Worm (Caenorhabditis elegans) whole organism, young adult: ENCODE results near the gene kin-5.

Source experiments
- B0336.3 ChIP-seq: fragments of 200-800 bp; sonication (Bioruptor generic); IDR thresholded peaks from 2 replicates; pipeline ENCODE4 v1.3.6; 2022; ENCODE audit warnings: missing genetic modification characterization, missing compliant biosample characterization
- C06A6.2 ChIP-seq: fragments of 200-800 bp; sonication (Bioruptor generic); conservative IDR thresholded peaks from 2 replicates; pipeline ENCODE4 v1.3.6; 2022; ENCODE audit warnings: missing genetic modification characterization, missing compliant biosample characterization
- D2030.7 ChIP-seq: fragments of 200-800 bp; sonication (Bioruptor generic); IDR thresholded peaks from 2 replicates; pipeline ENCODE4 v1.3.6; 2022; ENCODE audit warnings: missing genetic modification reagents, missing genetic modification characterization, missing compliant biosample characterization
- F33H1.4 ChIP-seq: fragments of 200-800 bp; sonication (Bioruptor generic); IDR thresholded peaks from 2 replicates; pipeline ENCODE4 v1.3.6; 2022; ENCODE audit warnings: missing genetic modification reagents, missing genetic modification characterization, missing compliant biosample characterization
- F37B4.10 ChIP-seq: fragments of 200-800 bp; sonication (Bioruptor generic); IDR thresholded peaks from 2 replicates; pipeline ENCODE4 v1.3.6; 2022; ENCODE audit warnings: missing genetic modification characterization, missing compliant biosample characterization
- F55B11.4 ChIP-seq: sonication (generic microtip); optimal IDR thresholded peaks from 2 replicates; lab custom pipeline; 2016; ENCODE audit warnings: missing compliant biosample characterization, missing genetic modification characterization, borderline replicate concordance; ENCODE audit not compliant: insufficient read depth
- F57C9.4 ChIP-seq: sonication (generic microtip); optimal IDR thresholded peaks from 2 replicates; lab custom pipeline; 2017; ENCODE audit warnings: mild to moderate bottlenecking, missing genetic modification characterization, missing compliant biosample characterization
- K12H6.12 ChIP-seq: fragments of 200-800 bp; sonication (Bioruptor generic); optimal IDR thresholded peaks from 2 replicates; lab custom pipeline; 2018; ENCODE audit warnings: mild to moderate bottlenecking, missing genetic modification characterization, missing compliant biosample characterization
- Y53F4B.3 ChIP-seq: fragments of 200-800 bp; sonication (Bioruptor generic); IDR thresholded peaks from 2 replicates; pipeline ENCODE4 v1.3.6; 2022; ENCODE audit warnings: missing genetic modification reagents, missing genetic modification characterization, missing compliant biosample characterization
- Y53G8AR.9 ChIP-seq: fragments of 200-800 bp; sonication (Bioruptor generic); conservative IDR thresholded peaks from 2 replicates; pipeline ENCODE4 v1.3.6; 2022; ENCODE audit warnings: missing genetic modification reagents, missing genetic modification characterization, missing compliant biosample characterization
- akir-1 ChIP-seq: fragments of 200-800 bp; sonication (Bioruptor generic); optimal IDR thresholded peaks from 2 replicates; lab custom pipeline; 2018; ENCODE audit warnings: mild to moderate bottlenecking, missing genetic modification characterization, moderate library complexity, missing compliant biosample characterization
- attf-3 ChIP-seq: fragments of 200-800 bp; sonication (Bioruptor generic); conservative IDR thresholded peaks from 2 replicates; pipeline ENCODE4 v1.3.6; 2022; ENCODE audit warnings: missing genetic modification reagents, missing genetic modification characterization, missing compliant biosample characterization
- attf-5 ChIP-seq: fragments of 200-800 bp; sonication (Bioruptor generic); optimal IDR thresholded peaks from 2 replicates; lab custom pipeline; 2018; ENCODE audit warnings: mild to moderate bottlenecking, missing genetic modification characterization, missing compliant biosample characterization
- bed-2 ChIP-seq: fragments of 200-800 bp; sonication (Bioruptor generic); IDR thresholded peaks from 2 replicates; pipeline ENCODE4 v1.3.6; 2022; ENCODE audit warnings: missing genetic modification reagents, missing genetic modification characterization, missing compliant biosample characterization
- cebp-1 ChIP-seq, 2 experiments: fragments of 200-800 bp in 1 of 2; sonication (Bioruptor generic) in 1 of 2; sonication (generic microtip) in 1 of 2; IDR thresholded peaks in 1 of 2; optimal IDR thresholded peaks in 1 of 2; 2 replicates each; pipeline versions ENCODE4 v1.3.6 to Lab custom; 2017 to 2022; ENCODE audit warnings: missing compliant biosample characterization in 2 of 2, missing genetic modification characterization in 2 of 2, mild to moderate bottlenecking in 1 of 2, missing genetic modification reagents in 1 of 2, moderate library complexity in 1 of 2
- ceh-58 ChIP-seq: fragments of 200-800 bp; sonication (Bioruptor generic); IDR thresholded peaks from 2 replicates; pipeline ENCODE4 v1.3.6; 2022; ENCODE audit warnings: missing genetic modification characterization, missing compliant biosample characterization
- ceh-79 ChIP-seq: sonication (generic microtip); optimal IDR thresholded peaks from 2 replicates; lab custom pipeline; 2017; ENCODE audit warnings: mild to moderate bottlenecking, missing genetic modification characterization, missing compliant biosample characterization
- dpff-1 ChIP-seq: sonication (generic microtip); optimal IDR thresholded peaks from 2 replicates; lab custom pipeline; 2017; ENCODE audit warnings: mild to moderate bottlenecking, missing genetic modification characterization, missing compliant biosample characterization
- dpl-1 ChIP-seq: fragments of 150-350 bp; optimal IDR thresholded peaks from 2 replicates; lab custom pipeline; 2014; ENCODE audit warnings: missing biosample characterization, missing genetic modification reagents, missing genetic modification characterization
- ets-4 ChIP-seq: fragments of 200-800 bp; sonication (Bioruptor generic); optimal IDR thresholded peaks from 2 replicates; lab custom pipeline; 2018; ENCODE audit warnings: mild to moderate bottlenecking, missing genetic modification characterization, missing compliant biosample characterization
- hlh-12 ChIP-seq: sonication (generic microtip); optimal IDR thresholded peaks from 2 replicates; lab custom pipeline; 2016; ENCODE audit warnings: missing genetic modification characterization, missing compliant biosample characterization
- hlh-26 ChIP-seq: fragments of 200-800 bp; sonication (Bioruptor generic); conservative IDR thresholded peaks from 2 replicates; pipeline ENCODE4 v1.3.6; 2022; ENCODE audit warnings: missing genetic modification reagents, missing genetic modification characterization, missing compliant biosample characterization
- hmg-1.2 ChIP-seq: fragments of 200-800 bp; sonication (Bioruptor generic); IDR thresholded peaks from 2 replicates; pipeline ENCODE4 v1.3.6; 2022; ENCODE audit warnings: missing genetic modification reagents, missing genetic modification characterization, missing compliant biosample characterization
- hrde-1 ChIP-seq: sonication (generic microtip); optimal IDR thresholded peaks from 2 replicates; lab custom pipeline; 2016; ENCODE audit warnings: missing genetic modification characterization, mild to moderate bottlenecking, missing compliant biosample characterization, moderate library complexity, missing genotype, missing genetic modification reagents, borderline replicate concordance
- hsf-1 ChIP-seq: fragments of 200-800 bp; sonication (Bioruptor generic); IDR thresholded peaks from 2 replicates; pipeline ENCODE4 v1.3.6; 2022; ENCODE audit warnings: missing genetic modification reagents, missing genetic modification characterization, missing compliant biosample characterization
- let-526 ChIP-seq: fragments of 200-800 bp; sonication (Bioruptor generic); IDR thresholded peaks from 2 replicates; pipeline ENCODE4 v1.3.6; 2022; ENCODE audit warnings: missing genetic modification reagents, missing genetic modification characterization, missing compliant biosample characterization
- let-607 ChIP-seq, 2 experiments: fragments of 200-800 bp in 1 of 2; sonication (Bioruptor generic) in 1 of 2; sonication (generic microtip) in 1 of 2; optimal IDR thresholded peaks; 2 replicates each; lab custom pipeline; 2016 to 2018; ENCODE audit warnings: mild to moderate bottlenecking in 2 of 2, missing compliant biosample characterization in 2 of 2, missing genetic modification characterization in 2 of 2, moderate library complexity in 2 of 2, missing genotype in 1 of 2
- lin-26 ChIP-seq: fragments of 200-800 bp; sonication (Bioruptor generic); IDR thresholded peaks from 2 replicates; pipeline ENCODE4 v1.3.6; 2022; ENCODE audit warnings: missing genetic modification reagents, missing genetic modification characterization, missing compliant biosample characterization
- lir-1 ChIP-seq: fragments of 200-800 bp; sonication (Bioruptor generic); conservative IDR thresholded peaks from 2 replicates; pipeline ENCODE4 v1.3.6; 2022; ENCODE audit warnings: missing genetic modification reagents, missing genetic modification characterization, missing compliant biosample characterization
- madf-6 ChIP-seq: fragments of 200-800 bp; sonication (Bioruptor generic); IDR thresholded peaks from 2 replicates; pipeline ENCODE4 v1.3.6; 2022; ENCODE audit warnings: missing genetic modification reagents, missing genetic modification characterization, missing compliant biosample characterization
- mcd-1 ChIP-seq: fragments of 200-800 bp; sonication (Bioruptor generic); IDR thresholded peaks from 2 replicates; pipeline ENCODE4 v1.3.6; 2022; ENCODE audit warnings: missing genetic modification reagents, missing genetic modification characterization, missing compliant biosample characterization
- mes-4 ChIP-seq: sonication (generic microtip); optimal IDR thresholded peaks from 2 replicates; lab custom pipeline; 2016; ENCODE audit warnings: missing genotype, missing genetic modification characterization, missing compliant biosample characterization
- nhr-179 ChIP-seq: sonication (generic microtip); optimal IDR thresholded peaks from 2 replicates; lab custom pipeline; 2016; ENCODE audit warnings: mild to moderate bottlenecking, missing genetic modification characterization, missing compliant biosample characterization
- nhr-90 ChIP-seq: sonication (generic microtip); optimal IDR thresholded peaks from 2 replicates; lab custom pipeline; 2016; ENCODE audit warnings: missing genotype, mild to moderate bottlenecking, missing genetic modification characterization, missing compliant biosample characterization
- rec-8 ChIP-seq, 2 experiments: sonication (generic microtip); optimal IDR thresholded peaks; 2 replicates each; lab custom pipeline; 2016; ENCODE audit warnings: mild to moderate bottlenecking in 2 of 2, missing genetic modification characterization in 2 of 2, missing genetic modification reagents in 2 of 2, missing genotype in 2 of 2, missing biosample characterization in 1 of 2, missing compliant biosample characterization in 1 of 2, moderate library complexity in 1 of 2
- snpc-1.1 ChIP-seq: sonication (generic microtip); optimal IDR thresholded peaks from 2 replicates; lab custom pipeline; 2017; ENCODE audit warnings: missing genetic modification characterization, mild to moderate bottlenecking, missing compliant biosample characterization, antibody characterized with exemption, moderate library complexity, missing genotype, missing genetic modification reagents; ENCODE audit not compliant: insufficient read depth
- tbx-9 ChIP-seq: sonication (generic microtip); optimal IDR thresholded peaks from 2 replicates; lab custom pipeline; 2016; ENCODE audit warnings: borderline replicate concordance, missing genetic modification characterization, inconsistent platforms, missing compliant biosample characterization
- xnd-1 ChIP-seq: sonication (generic microtip); optimal IDR thresholded peaks from 2 replicates; lab custom pipeline; 2016; ENCODE audit warnings: missing genotype, missing genetic modification reagents, missing genetic modification characterization, missing compliant biosample characterization
- ztf-25 ChIP-seq: fragments of 200-800 bp; sonication (Bioruptor generic); IDR thresholded peaks from 2 replicates; pipeline ENCODE4 v1.3.6; 2022; ENCODE audit warnings: missing genetic modification reagents, missing genetic modification characterization, missing compliant biosample characterization

The kin-5 gene

DNA sequence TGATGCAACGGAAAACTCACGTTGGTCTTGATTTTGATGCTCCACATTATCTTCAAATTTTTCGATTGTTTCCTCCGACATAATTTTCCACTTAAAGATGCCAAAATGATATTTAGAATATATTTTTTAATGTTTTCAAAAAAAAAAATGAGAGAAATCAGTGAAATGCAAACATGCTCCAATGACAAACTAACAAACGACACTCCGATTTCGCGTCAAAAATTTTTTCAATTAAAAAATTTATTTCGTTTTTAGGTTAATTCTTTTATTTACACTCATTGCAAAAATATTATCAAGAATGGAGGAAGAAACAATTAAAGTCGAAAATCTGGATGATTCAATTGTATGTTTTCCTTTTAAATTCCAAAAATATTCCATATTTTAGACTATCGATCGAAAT is 36.9 kb downstream of the kin-5 start, which contains the start of the genes trmt-10A and F25H8.2:
Gene trmt-10A (minus strand): TSS at position 159 of the 400 bp plus-strand sequence.
Gene F25H8.2 (plus strand): TSS at position 181 of the 400 bp plus-strand sequence.
- TF ChIP-seq mcd-1 (GFP tag; lab: Robert Waterston, UW), result peak; percentile 70
- TF ChIP-seq attf-3 (GFP tag; lab: Robert Waterston, UW), result peak; percentile 76
- no peak for TF ChIP-seq F33H1.4 (GFP tag; lab: Robert Waterston, UW)
- TF ChIP-seq attf-5 (GFP tag; lab: Kevin White, UChicago), result peak; percentile 54
- TF ChIP-seq, all 124 proteins: peak for 3

DNA sequence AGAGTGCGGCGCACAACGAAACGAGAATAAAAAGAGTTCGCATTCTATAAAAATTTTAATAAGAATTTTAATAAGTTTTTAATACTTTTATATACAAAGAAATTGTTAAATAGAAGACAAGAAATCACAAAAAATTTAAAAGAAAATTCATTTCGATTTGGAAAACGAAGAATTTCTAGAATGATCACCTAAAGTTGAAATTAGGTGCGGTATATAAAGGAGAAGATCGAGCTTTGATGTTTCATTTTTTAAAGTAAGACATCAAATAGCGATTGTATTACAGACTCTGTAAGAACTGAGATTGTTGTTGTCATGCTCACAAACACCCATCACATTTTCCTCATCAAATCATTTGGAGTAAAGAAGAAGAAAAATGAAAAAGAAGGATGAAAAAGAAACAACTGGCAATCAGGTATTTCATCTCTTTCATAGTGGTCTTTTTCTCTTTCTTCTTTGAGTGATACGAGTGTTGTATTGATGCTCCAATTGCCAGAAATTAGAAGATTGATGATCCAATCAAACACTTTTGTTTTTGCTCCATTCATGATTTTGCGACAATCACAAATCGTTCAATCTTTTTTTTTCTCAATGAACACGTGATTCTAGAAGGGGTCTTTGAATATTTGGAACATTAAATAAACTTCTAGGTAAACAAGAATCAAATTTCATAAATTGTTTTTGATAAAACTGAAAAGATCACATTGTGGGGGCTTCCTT is 40.6 kb downstream of the kin-5 start, which contains the start of gene dur-1:
Gene dur-1 (minus strand): TSS at position 51 of the 717 bp plus-strand sequence.
- TF ChIP-seq K12H6.12 (peak; percentile 25), cebp-1 (GFP tag; IDR thresholded peaks at IDR 0.05; lab: Robert Waterston, UW) (no peak), cebp-1 (tag; optimal IDR thresholded peaks at IDR 0.05; lab: Kevin White, UChicago) (no peak)

DNA sequence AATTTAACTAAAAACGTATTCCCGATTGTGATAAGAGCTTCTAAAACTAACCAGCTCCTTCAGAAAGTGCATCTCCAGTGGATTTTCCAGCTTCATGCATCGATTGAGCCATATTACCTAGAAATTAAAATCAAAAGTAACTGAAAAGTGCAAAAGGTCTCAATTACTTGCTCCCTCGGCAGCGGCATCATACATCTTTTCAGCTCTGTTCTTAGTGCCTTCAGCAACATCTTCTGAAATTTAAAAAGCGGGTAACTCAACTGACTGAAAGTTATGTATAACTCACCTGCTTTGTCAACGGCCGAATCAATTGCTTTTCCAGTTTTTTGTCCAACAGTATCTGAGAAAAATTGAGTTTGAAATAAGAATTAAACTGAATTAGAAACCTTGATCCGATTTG is 44.6 kb downstream of the kin-5 start:
- TF ChIP-seq tbx-9 (tag; lab: Kevin White, UChicago) (no peak), ceh-58 (GFP tag; lab: Robert Waterston, UW) (no peak), hrde-1 (tag; lab: Kevin White, UChicago) (no peak), mes-4 (tag; lab: Kevin White, UChicago) (no peak), F57C9.4 (tag; lab: Kevin White, UChicago) (no peak), F33H1.4 (GFP tag; lab: Robert Waterston, UW) (no peak), hlh-26 (no peak), F55B11.4 (tag; lab: Kevin White, UChicago) (no peak), ceh-79 (tag; lab: Kevin White, UChicago) (no peak), dpff-1 (no peak), hsf-1 (GFP tag; lab: Robert Waterston, UW) (no peak)
- TF ChIP-seq, all 124 proteins: peak for 0

DNA sequence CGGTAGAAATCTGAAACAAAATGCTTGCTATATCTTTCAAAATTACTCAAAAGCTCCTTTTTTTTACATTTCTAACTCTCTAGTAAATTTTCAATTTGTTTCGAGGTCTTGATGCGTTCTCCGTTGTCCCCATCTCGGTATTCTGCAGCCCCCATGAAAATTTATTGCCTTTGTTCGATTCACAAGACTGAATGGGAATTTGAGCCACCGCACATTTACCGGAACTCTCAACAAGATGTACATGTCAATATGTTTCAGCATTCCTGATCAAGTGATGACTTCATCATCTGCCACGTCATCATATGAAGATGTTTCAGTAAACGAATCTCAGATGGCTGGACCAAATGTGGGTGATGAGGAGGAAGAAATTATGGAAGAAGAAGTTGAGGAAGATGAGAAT is 48.6 kb downstream of the kin-5 start:
- TF ChIP-seq snpc-1.1, result no peak
- TF ChIP-seq cebp-1 (GFP tag; IDR thresholded peaks at IDR 0.05; lab: Robert Waterston, UW), result no peak
- no peak for TF ChIP-seq cebp-1 (tag; optimal IDR thresholded peaks at IDR 0.05; lab: Kevin White, UChicago)
- TF ChIP-seq Y53F4B.3 (GFP tag; lab: Robert Waterston, UW), result no peak
- no peak for TF ChIP-seq dpl-1 (GFP tag; lab: Kevin White, UChicago)
- no peak for TF ChIP-seq F33H1.4 (GFP tag; lab: Robert Waterston, UW)
- TF ChIP-seq B0336.3 (GFP tag; lab: Robert Waterston, UW), result no peak
- TF ChIP-seq lir-1 (GFP tag; lab: Robert Waterston, UW), result no peak
- TF ChIP-seq hlh-12, result no peak
- no peak for TF ChIP-seq bed-2 (GFP tag; lab: Robert Waterston, UW)
- TF ChIP-seq ets-4 (GFP tag; lab: Kevin White, UChicago), result no peak
- no peak for TF ChIP-seq ceh-58 (GFP tag; lab: Robert Waterston, UW)

DNA sequence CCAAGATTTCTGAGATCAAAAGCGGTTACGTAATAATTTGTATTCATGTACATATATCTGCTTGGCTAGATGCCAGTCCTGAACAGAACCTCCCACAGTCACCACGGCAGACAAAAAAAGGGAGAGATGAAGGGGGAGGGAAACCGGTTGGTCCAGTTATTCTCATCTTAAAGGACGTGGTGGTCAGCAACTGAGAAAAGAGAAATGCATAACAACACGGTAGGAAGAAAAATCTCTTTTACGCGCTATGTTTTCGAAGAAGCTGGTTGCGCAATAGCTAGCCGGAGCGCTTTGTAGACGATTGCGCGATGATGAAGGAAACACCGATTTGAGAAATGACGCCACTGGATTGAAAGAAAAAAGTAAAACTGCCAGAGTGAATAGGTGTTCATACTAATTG is 51.0 kb downstream of the kin-5 start:
- TF ChIP-seq attf-3 (GFP tag; lab: Robert Waterston, UW) (no peak), lin-26 (GFP tag; lab: Robert Waterston, UW) (no peak), madf-6 (no peak), ztf-25 (GFP tag; lab: Robert Waterston, UW) (no peak), F37B4.10 (GFP tag; lab: Robert Waterston, UW) (no peak), nhr-179 (no peak), nhr-90 (tag; lab: Kevin White, UChicago) (no peak), D2030.7 (GFP tag; lab: Robert Waterston, UW) (no peak), akir-1 (GFP tag; lab: Kevin White, UChicago) (no peak), C06A6.2 (GFP tag; lab: Robert Waterston, UW) (no peak), hmg-1.2 (GFP tag; lab: Robert Waterston, UW) (no peak), let-607 (tag; optimal IDR thresholded peaks at IDR 0.05; lab: Kevin White, UChicago) (no peak), let-526 (GFP tag; lab: Robert Waterston, UW) (no peak), xnd-1 (tag; lab: Kevin White, UChicago) (no peak), Y53G8AR.9 (GFP tag; lab: Robert Waterston, UW) (no peak), rec-8 (tag; optimal IDR thresholded peaks at IDR 0.05; lab: Kevin White, UChicago) (no peak)
